Fruit fly (Drosophila melanogaster) whole organism, embryonic: Measurements from ENCODE around the gene CG33932.

Experiments
- B-H1 ChIP-seq: fragments of 200-800 bp; sonication (Bioruptor generic); IDR thresholded peaks from 3 replicates; pipeline ENCODE4 v1.3.6; 2022; ENCODE audit warnings: missing biosample characterization, missing genetic modification characterization
- Bgb ChIP-seq: fragments of 200-800 bp; sonication (Bioruptor generic); IDR thresholded peaks from 2 replicates; pipeline ENCODE4 v1.3.6; 2022; ENCODE audit warnings: missing biosample characterization, missing genetic modification characterization; ENCODE audit not compliant: partially characterized antibody
- Blimp-1 ChIP-seq: fragments of 200-800 bp; sonication (Bioruptor generic); optimal IDR thresholded peaks from 3 replicates; lab custom pipeline; 2018; ENCODE audit warnings: missing biosample characterization, missing genetic modification characterization, mild to moderate bottlenecking, moderate library complexity, missing genetic modification reagents
- CG10147 ChIP-seq: fragments of 200-800 bp; sonication (Bioruptor generic); optimal IDR thresholded peaks from 2 replicates; lab custom pipeline; 2019; ENCODE audit warnings: missing biosample characterization, mild to moderate bottlenecking, missing genetic modification characterization, moderate library complexity
- CG10274 ChIP-seq: fragments of 200-800 bp; sonication (Bioruptor generic); optimal IDR thresholded peaks from 3 replicates; lab custom pipeline; 2017; ENCODE audit warnings: missing biosample characterization, mild to moderate bottlenecking, missing genetic modification characterization
- CG10321 ChIP-seq: fragments of 200-800 bp; sonication (Bioruptor generic); IDR thresholded peaks from 2 replicates; pipeline ENCODE4 v1.3.6; 2022; ENCODE audit warnings: missing biosample characterization, missing genetic modification characterization
- CG10959 ChIP-seq: fragments of 200-800 bp; sonication (Bioruptor generic); IDR thresholded peaks from 2 replicates; pipeline ENCODE4 v1.3.6; 2022; ENCODE audit warnings: missing biosample characterization, missing genetic modification characterization
- CG10979 ChIP-seq: fragments of 200-800 bp; sonication (Bioruptor generic); optimal IDR thresholded peaks from 2 replicates; lab custom pipeline; 2018; ENCODE audit warnings: missing biosample characterization, mild to moderate bottlenecking, missing genetic modification characterization, moderate library complexity
- CG12769 ChIP-seq: fragments of 200-800 bp; sonication (Bioruptor generic); optimal IDR thresholded peaks from 2 replicates; lab custom pipeline; 2019; ENCODE audit warnings: missing biosample characterization, mild to moderate bottlenecking, missing genetic modification characterization, moderate library complexity
- CG14965 ChIP-seq: fragments of 200-800 bp; sonication (Bioruptor generic); optimal IDR thresholded peaks from 2 replicates; lab custom pipeline; 2016; ENCODE audit warnings: missing biosample characterization, missing genetic modification characterization, borderline replicate concordance
- CG17829 ChIP-seq: fragments of 200-800 bp; optimal IDR thresholded peaks from 2 replicates; lab custom pipeline; 2019; ENCODE audit warnings: missing biosample characterization, mild to moderate bottlenecking, missing genetic modification characterization, moderate library complexity
- CG18262 ChIP-seq: fragments of 200-800 bp; optimal IDR thresholded peaks from 3 replicates; lab custom pipeline; 2019; ENCODE audit warnings: missing biosample characterization, mild to moderate bottlenecking, missing genetic modification characterization, moderate library complexity
- CG2129 ChIP-seq: fragments of 200-800 bp; sonication (Bioruptor generic); IDR thresholded peaks from 2 replicates; pipeline ENCODE4 v1.3.6; 2022; ENCODE audit warnings: missing biosample characterization, missing genetic modification characterization; ENCODE audit not compliant: partially characterized antibody
- CG2202 ChIP-seq: fragments of 200-800 bp; sonication (Bioruptor generic); optimal IDR thresholded peaks from 2 replicates; lab custom pipeline; 2018; ENCODE audit warnings: missing biosample characterization, mild to moderate bottlenecking, missing genetic modification characterization
- CG2678 ChIP-seq: fragments of 200-800 bp; sonication (Bioruptor generic); optimal IDR thresholded peaks from 3 replicates; lab custom pipeline; 2019; ENCODE audit warnings: missing biosample characterization, mild to moderate bottlenecking, missing genetic modification characterization, moderate library complexity
- CG4282 ChIP-seq: fragments of 200-800 bp; sonication (Bioruptor generic); optimal IDR thresholded peaks from 2 replicates; lab custom pipeline; 2016; ENCODE audit warnings: missing biosample characterization, missing genetic modification characterization
- CG4360 ChIP-seq: fragments of 200-800 bp; sonication (Bioruptor generic); IDR thresholded peaks from 2 replicates; pipeline ENCODE4 v1.3.6; 2022; ENCODE audit warnings: missing biosample characterization, missing genetic modification characterization
- CG6689 ChIP-seq: fragments of 200-800 bp; sonication (Bioruptor generic); IDR thresholded peaks from 2 replicates; pipeline ENCODE4 v1.3.6; 2022; ENCODE audit warnings: missing biosample characterization, missing genetic modification characterization
- CG6813 ChIP-seq: fragments of 200-800 bp; sonication (Bioruptor generic); optimal IDR thresholded peaks from 2 replicates; lab custom pipeline; 2017; ENCODE audit warnings: missing biosample characterization, missing genetic modification characterization, mild to moderate bottlenecking, moderate library complexity, missing genetic modification reagents
- CG7357 ChIP-seq: fragments of 200-800 bp; sonication (Bioruptor generic); IDR thresholded peaks from 3 replicates; pipeline ENCODE4 v1.3.6; 2022; ENCODE audit warnings: missing biosample characterization, missing genetic modification characterization
- CG7372 ChIP-seq: fragments of 200-800 bp; sonication (Bioruptor generic); IDR thresholded peaks from 2 replicates; pipeline ENCODE4 v1.3.6; 2022; ENCODE audit warnings: missing biosample characterization, missing genetic modification characterization
- CG9817 ChIP-seq: fragments of 200-800 bp; sonication (Bioruptor generic); optimal IDR thresholded peaks from 2 replicates; lab custom pipeline; 2018; ENCODE audit warnings: missing biosample characterization, mild to moderate bottlenecking, missing genetic modification characterization, moderate library complexity
- CoRest ChIP-seq: fragments of 200-800 bp; sonication (Bioruptor generic); optimal IDR thresholded peaks from 3 replicates; lab custom pipeline; 2018; ENCODE audit warnings: missing biosample characterization, mild to moderate bottlenecking, missing genetic modification characterization, moderate library complexity
- Ets65A ChIP-seq: fragments of 200-800 bp; sonication (Bioruptor generic); peaks from one replicate; lab custom pipeline; 2016; ENCODE audit warnings: missing biosample characterization, missing genetic modification characterization
- Fer3 ChIP-seq: fragments of 200-800 bp; sonication (Bioruptor generic); optimal IDR thresholded peaks from 2 replicates; lab custom pipeline; 2018; ENCODE audit warnings: missing biosample characterization, mild to moderate bottlenecking, missing genetic modification characterization, moderate library complexity
- HLH3B ChIP-seq: fragments of 200-800 bp; sonication (Bioruptor generic); IDR thresholded peaks from 2 replicates; pipeline ENCODE4 v1.3.6; 2022; ENCODE audit warnings: missing biosample characterization, missing genetic modification characterization
- HLHmδ ChIP-seq: fragments of 200-800 bp; sonication (Bioruptor generic); optimal IDR thresholded peaks from 2 replicates; lab custom pipeline; 2018; ENCODE audit warnings: missing biosample characterization, mild to moderate bottlenecking, missing genetic modification characterization, moderate library complexity
- Med ChIP-seq: fragments of 200-800 bp; sonication (Bioruptor generic); peaks from one replicate; lab custom pipeline; 2016; ENCODE audit warnings: missing biosample characterization, missing genetic modification characterization, mild to moderate bottlenecking, inconsistent platforms, moderate library complexity
- NC2β ChIP-seq: fragments of 200-800 bp; sonication (Bioruptor generic); optimal IDR thresholded peaks from 2 replicates; lab custom pipeline; 2016; ENCODE audit warnings: missing biosample characterization, missing genetic modification characterization
- Rx ChIP-seq: fragments of 200-800 bp; sonication (Bioruptor generic); IDR thresholded peaks from 2 replicates; pipeline ENCODE4 v1.3.6; 2022; ENCODE audit warnings: missing biosample characterization, missing genetic modification characterization
- Ssrp ChIP-seq: fragments of 200-800 bp; sonication (Bioruptor generic); optimal IDR thresholded peaks from 2 replicates; lab custom pipeline; 2018; ENCODE audit warnings: missing biosample characterization, mild to moderate bottlenecking, missing genetic modification characterization, moderate library complexity
- TFAM ChIP-seq: fragments of 200-800 bp; sonication (Bioruptor generic); optimal IDR thresholded peaks from 2 replicates; lab custom pipeline; 2017; ENCODE audit warnings: missing biosample characterization, missing genetic modification characterization, inconsistent platforms
- bcd ChIP-seq: fragments of 200-800 bp; sonication (Bioruptor generic); optimal IDR thresholded peaks from 2 replicates; lab custom pipeline; 2017; ENCODE audit warnings: missing biosample characterization, mild to moderate bottlenecking, missing genetic modification characterization
- bowl ChIP-seq: fragments of 200-800 bp; sonication (Bioruptor generic); IDR thresholded peaks from 2 replicates; pipeline ENCODE4 v1.3.6; 2022; ENCODE audit warnings: missing biosample characterization, missing genetic modification characterization
- fd102C ChIP-seq: fragments of 200-800 bp; sonication (Bioruptor generic); optimal IDR thresholded peaks from 2 replicates; lab custom pipeline; 2018; ENCODE audit warnings: missing biosample characterization, mild to moderate bottlenecking, missing genetic modification characterization, moderate library complexity
- gem ChIP-seq: fragments of 200-800 bp; sonication (Bioruptor generic); optimal IDR thresholded peaks from 2 replicates; lab custom pipeline; 2019; ENCODE audit warnings: missing biosample characterization, mild to moderate bottlenecking, missing genetic modification characterization, moderate library complexity
- gfzf ChIP-seq: fragments of 200-800 bp; sonication (Bioruptor generic); optimal IDR thresholded peaks from 2 replicates; lab custom pipeline; 2016; ENCODE audit warnings: missing biosample characterization, mild to moderate bottlenecking, missing genetic modification characterization, moderate library complexity
- grn ChIP-seq: fragments of 200-800 bp; sonication (Bioruptor generic); optimal IDR thresholded peaks from 3 replicates; lab custom pipeline; 2017; ENCODE audit warnings: missing biosample characterization, missing genetic modification characterization
- gsb ChIP-seq: fragments of 200-800 bp; sonication (Bioruptor generic); IDR thresholded peaks from 2 replicates; pipeline ENCODE4 v1.3.6; 2022; ENCODE audit warnings: missing biosample characterization, missing genetic modification characterization
- gsb-n ChIP-seq: fragments of 200-800 bp; sonication (Bioruptor generic); optimal IDR thresholded peaks from 3 replicates; lab custom pipeline; 2018; ENCODE audit warnings: missing biosample characterization, mild to moderate bottlenecking, missing genetic modification characterization
- lilli ChIP-seq: fragments of 200-800 bp; sonication (Bioruptor generic); optimal IDR thresholded peaks from 3 replicates; lab custom pipeline; 2016; ENCODE audit warnings: missing biosample characterization, missing genetic modification characterization
- maf-S ChIP-seq: fragments of 200-800 bp; sonication (Bioruptor generic); optimal IDR thresholded peaks from 2 replicates; lab custom pipeline; 2016; ENCODE audit warnings: missing biosample characterization, missing genetic modification characterization
- mld ChIP-seq: fragments of 200-800 bp; sonication (Bioruptor generic); IDR thresholded peaks from 3 replicates; pipeline ENCODE4 v1.3.6; 2022; ENCODE audit warnings: missing biosample characterization, missing genetic modification characterization; ENCODE audit not compliant: partially characterized antibody
- odd ChIP-seq: fragments of 200-800 bp; sonication (Bioruptor generic); optimal IDR thresholded peaks from 2 replicates; lab custom pipeline; 2017; ENCODE audit warnings: missing biosample characterization, mild to moderate bottlenecking, missing genetic modification characterization
- scrt ChIP-seq: fragments of 200-800 bp; sonication (Bioruptor generic); optimal IDR thresholded peaks from 2 replicates; lab custom pipeline; 2018; ENCODE audit warnings: missing biosample characterization, mild to moderate bottlenecking, missing genetic modification characterization, moderate library complexity
- shn ChIP-seq: fragments of 200-800 bp; sonication (Bioruptor generic); optimal IDR thresholded peaks from 3 replicates; lab custom pipeline; 2016; ENCODE audit warnings: missing biosample characterization, missing genetic modification characterization
- sim ChIP-seq: fragments of 200-800 bp; sonication (Bioruptor generic); IDR thresholded peaks from 2 replicates; pipeline ENCODE4 v1.3.6; 2022; ENCODE audit warnings: missing biosample characterization, missing genetic modification characterization
- sima ChIP-seq: fragments of 200-800 bp; sonication (Bioruptor generic); optimal IDR thresholded peaks from 2 replicates; lab custom pipeline; 2016; ENCODE audit warnings: missing biosample characterization, missing genetic modification characterization
- sisA ChIP-seq: fragments of 200-800 bp; sonication (Bioruptor generic); IDR thresholded peaks from 2 replicates; pipeline ENCODE4 v1.3.6; 2022; ENCODE audit warnings: missing biosample characterization, missing genetic modification characterization

Gene CG33932

dm6 chrX:19769821-19770519, 25.7 kb downstream of the CG33932 start (continued):
- TF ChIP-seq CG6813 (GFP tag; lab: Kevin White, UChicago) = peak; percentile 40
- no peak for TF ChIP-seq CG10147 (GFP tag; lab: Kevin White, UChicago)
- no peak for TF ChIP-seq mld (GFP tag; lab: Robert Waterston, UW)
- TF ChIP-seq CG7357 (GFP tag; lab: Robert Waterston, UW) = no peak
- peak; percentile 25 for TF ChIP-seq NC2β
- no peak for TF ChIP-seq bowl (GFP tag; lab: Robert Waterston, UW)
- no peak for TF ChIP-seq CG12769
- no peak for TF ChIP-seq scrt (GFP tag; lab: Kevin White, UChicago)
- TF ChIP-seq Blimp-1 (GFP tag; lab: Kevin White, UChicago) = peak; percentile 46
- TF ChIP-seq Ets65A (GFP tag; lab: Kevin White, UChicago) = peak; percentile 74
- TF ChIP-seq CG10321 (GFP tag; lab: Robert Waterston, UW) = no peak
- TF ChIP-seq CG2678 = peak; percentile 51
- 0 out of 2 replicates have a peak, but pooled peaks have one; percentile 17 for TF ChIP-seq sisA (GFP tag; lab: Robert Waterston, UW)
- peak; percentile 25 for TF ChIP-seq Fer3 (tag; lab: Kevin White, UChicago)
- TF ChIP-seq CG7372 (GFP tag; lab: Robert Waterston, UW) = no peak
- peak; percentile 42 for TF ChIP-seq CG2202 (tag; lab: Kevin White, UChicago)
- no peak for TF ChIP-seq B-H1 (GFP tag; lab: Robert Waterston, UW)
- no peak for TF ChIP-seq TFAM
- peak; percentile 61 for TF ChIP-seq CG17829 (tag; lab: Kevin White, UChicago)
- peak; percentile 52 for TF ChIP-seq Ssrp (tag; lab: Kevin White, UChicago)
- TF ChIP-seq HLHmδ (GFP tag; lab: Kevin White, UChicago) = no peak
- TF ChIP-seq CG10274 (GFP tag; lab: Kevin White, UChicago) = no peak
- no peak for TF ChIP-seq Bgb
- peak; percentile 86 for TF ChIP-seq CG4360 (GFP tag; lab: Robert Waterston, UW)
- TF ChIP-seq CG10979 (tag; lab: Kevin White, UChicago) = peak; percentile 79
- no peak for TF ChIP-seq odd (GFP tag; lab: Kevin White, UChicago)
- no peak for TF ChIP-seq grn (GFP tag; lab: Kevin White, UChicago)
- no peak for TF ChIP-seq CG4282 (GFP tag; lab: Kevin White, UChicago)
- peak; percentile 78 for TF ChIP-seq Med (GFP tag; lab: Kevin White, UChicago)
- no peak for TF ChIP-seq gfzf (GFP tag; lab: Kevin White, UChicago)
- TF ChIP-seq lilli = peak; percentile 46
- peak; percentile 39 for TF ChIP-seq CoRest (tag; lab: Kevin White, UChicago)
- peak; percentile 73 for TF ChIP-seq gem (tag; lab: Kevin White, UChicago)
- peak; percentile 48; the same call in 1 of the 2 replicates for TF ChIP-seq sim (GFP tag; lab: Robert Waterston, UW)
- no peak for TF ChIP-seq CG9817 (tag; lab: Kevin White, UChicago)
- no peak for TF ChIP-seq HLH3B
- TF ChIP-seq Rx (GFP tag; lab: Robert Waterston, UW) = no peak
- TF ChIP-seq maf-S (GFP tag; lab: Kevin White, UChicago) = peak; percentile 11
- TF ChIP-seq gsb-n (tag; lab: Kevin White, UChicago) = peak; percentile 55
- 0 out of 2 replicates have a peak, but pooled peaks have one; percentile 45 for TF ChIP-seq CG10959
- peak; percentile 8 for TF ChIP-seq fd102C (GFP tag; lab: Kevin White, UChicago)
- no peak for TF ChIP-seq CG14965
- TF ChIP-seq bcd (GFP tag; lab: Kevin White, UChicago) = peak; percentile 13
- TF ChIP-seq CG18262 = peak; percentile 75
- TF ChIP-seq shn (GFP tag; lab: Kevin White, UChicago) = peak; percentile 23
- no peak for TF ChIP-seq CG2129 (GFP tag; lab: Robert Waterston, UW)
- TF ChIP-seq sima (GFP tag; lab: Kevin White, UChicago) = no peak
- TF ChIP-seq gsb (GFP tag; lab: Robert Waterston, UW) = no peak
- peak; percentile 61 for TF ChIP-seq CG6689 (GFP tag; lab: Robert Waterston, UW)
